Fruit fly (Drosophila melanogaster): ENCODE data around the gene Rpn3.

Gene Rpn3

dm6 chr2L:19045111-19045560 is 6.5 kb upstream of the Rpn3 start, which contains the start of the genes Ttc19 and Acn (continued):
- TF ChIP-seq D (optimal IDR thresholded peaks at IDR 0.05) = no peak
- peak; percentile 73 for TF ChIP-seq D (GFP tag; optimal IDR thresholded peaks at IDR 0.05)
- peak; percentile 82 for TF ChIP-seq CG31224 (GFP tag; IDR thresholded peaks at IDR 0.05)
- peak; percentile 98 for TF ChIP-seq Sry-δ (GFP tag; optimal IDR thresholded peaks at IDR 0.05)
- peak in 1 of 3 experiments; percentile 80 for TF ChIP-seq lola (GFP tag; optimal IDR thresholded peaks at IDR 0.05)
- peak; percentile 93 for TF ChIP-seq CG2120 (GFP tag; optimal IDR thresholded peaks at IDR 0.05)
- peak; percentile 90 for TF ChIP-seq shn (GFP tag; optimal IDR thresholded peaks at IDR 0.05)
- peak; percentile 88 for TF ChIP-seq tin (GFP tag; optimal IDR thresholded peaks at IDR 0.05)
- peak; percentile 86 for TF ChIP-seq Sox102F (GFP tag; optimal IDR thresholded peaks at IDR 0.05)
- peak; percentile 78 for TF ChIP-seq pb (GFP tag; optimal IDR thresholded peaks at IDR 0.05)
- peak; percentile 53 for TF ChIP-seq Dp (GFP tag; optimal IDR thresholded peaks at IDR 0.05)
- TF ChIP-seq CG15514 (GFP tag; optimal IDR thresholded peaks at IDR 0.05) = peak; percentile 79
- 0 out of 3 replicates have a peak, but pooled peaks have one; percentile 33 for TF ChIP-seq gce (GFP tag; IDR thresholded peaks at IDR 0.05)
- TF ChIP-seq ems (GFP tag; optimal IDR thresholded peaks at IDR 0.05) = peak; percentile 85
- peak; percentile 91 for TF ChIP-seq pho (GFP tag; optimal IDR thresholded peaks at IDR 0.05)
- peak; percentile 90 for TF ChIP-seq fu2 (GFP tag; optimal IDR thresholded peaks at IDR 0.05)
- peak; percentile 81 for TF ChIP-seq CG11398 (GFP tag; optimal IDR thresholded peaks at IDR 0.05)
- TF ChIP-seq Lpt (GFP tag; optimal IDR thresholded peaks at IDR 0.05) = no peak
- TF ChIP-seq CG31388 (GFP tag; optimal IDR thresholded peaks at IDR 0.05) = peak; percentile 36
- peak; percentile 61 for TF ChIP-seq CG5245 (GFP tag; optimal IDR thresholded peaks at IDR 0.05)
- peak; percentile 76 for TF ChIP-seq da (GFP tag; optimal IDR thresholded peaks at IDR 0.05)
- peak; percentile 69 for TF ChIP-seq ab (GFP tag; optimal IDR thresholded peaks at IDR 0.05)
- peak; percentile 91 for TF ChIP-seq jumu (GFP tag; optimal IDR thresholded peaks at IDR 0.05)
- TF ChIP-seq zen (tag; optimal IDR thresholded peaks at IDR 0.05) = peak; percentile 83
- peak; percentile 86 for TF ChIP-seq NC2β (GFP tag; optimal IDR thresholded peaks at IDR 0.05)
- TF ChIP-seq CG15269 (tag; optimal IDR thresholded peaks at IDR 0.05) = peak; percentile 77
- no peak for TF ChIP-seq CG12769 (tag; optimal IDR thresholded peaks at IDR 0.05)
- no peak for TF ChIP-seq toy (GFP tag; IDR thresholded peaks at IDR 0.05)
- peak; percentile 16 for TF ChIP-seq CG3995 (GFP tag; optimal IDR thresholded peaks at IDR 0.05)
- TF ChIP-seq CG17186 (GFP tag; optimal IDR thresholded peaks at IDR 0.05) = peak; percentile 81
- TF ChIP-seq CG12744 (GFP tag; optimal IDR thresholded peaks at IDR 0.05) = peak; percentile 77
- peak; percentile 63 for TF ChIP-seq CG18764 (GFP tag; optimal IDR thresholded peaks at IDR 0.05)
- peak; percentile 45 for TF ChIP-seq CG6765 (GFP tag; optimal IDR thresholded peaks at IDR 0.05)
- TF ChIP-seq Rx (GFP tag; IDR thresholded peaks at IDR 0.05) = peak; percentile 53; the same call in 1 of the 2 replicates
- peak; percentile 83; the same call in 3 of the 4 replicates for TF ChIP-seq Gug (GFP tag; IDR thresholded peaks at IDR 0.05)
- peak; percentile 44; the same call in 1 of the 2 replicates for TF ChIP-seq gsb (GFP tag; IDR thresholded peaks at IDR 0.05)
- peak; percentile 66; the same call in 2 of the 3 replicates for TF ChIP-seq Optix (GFP tag; IDR thresholded peaks at IDR 0.05)
- TF ChIP-seq dm (GFP tag; optimal IDR thresholded peaks at IDR 0.05) = peak; percentile 80
- peak; percentile 64 for TF ChIP-seq luna (GFP tag; optimal IDR thresholded peaks at IDR 0.05)
- TF ChIP-seq trh (GFP tag; optimal IDR thresholded peaks at IDR 0.05) = peak; percentile 56
- TF ChIP-seq Tbp (GFP tag; optimal IDR thresholded peaks at IDR 0.05) = no peak
- peak; percentile 86 for TF ChIP-seq NfI (GFP tag; optimal IDR thresholded peaks at IDR 0.05)
- no peak for TF ChIP-seq Sry-β (GFP tag; optimal IDR thresholded peaks at IDR 0.05)
- peak; percentile 86 for TF ChIP-seq CG9727 (GFP tag; optimal IDR thresholded peaks at IDR 0.05)
- peak; percentile 96 for TF ChIP-seq Opbp (GFP tag; IDR thresholded peaks at IDR 0.05; ENCODE audit: partially characterized antibody)
- TF ChIP-seq bowl (GFP tag; IDR thresholded peaks at IDR 0.05) = peak; percentile 54; the same call in 1 of the 2 replicates
- peak; percentile 64 for TF ChIP-seq Sin3A (optimal IDR thresholded peaks at IDR 0.05)
- peak; percentile 76 for TF ChIP-seq Mes4 (GFP tag; optimal IDR thresholded peaks at IDR 0.05)
- TF ChIP-seq Bteb2 (GFP tag; optimal IDR thresholded peaks at IDR 0.05) = peak; percentile 90
- peak; percentile 35 for TF ChIP-seq nom (GFP tag; optimal IDR thresholded peaks at IDR 0.05)
- peak; percentile 77 for TF ChIP-seq CG12155 (GFP tag; optimal IDR thresholded peaks at IDR 0.05)
- TF ChIP-seq zf30C (GFP tag; optimal IDR thresholded peaks at IDR 0.05) = no peak
